Worm (Caenorhabditis elegans): ENCODE data around the gene imb-2.
A peak's percentile ranks its signal among the peaks of the same experiment; 100 is the strongest.

Gene imb-2

DNA sequence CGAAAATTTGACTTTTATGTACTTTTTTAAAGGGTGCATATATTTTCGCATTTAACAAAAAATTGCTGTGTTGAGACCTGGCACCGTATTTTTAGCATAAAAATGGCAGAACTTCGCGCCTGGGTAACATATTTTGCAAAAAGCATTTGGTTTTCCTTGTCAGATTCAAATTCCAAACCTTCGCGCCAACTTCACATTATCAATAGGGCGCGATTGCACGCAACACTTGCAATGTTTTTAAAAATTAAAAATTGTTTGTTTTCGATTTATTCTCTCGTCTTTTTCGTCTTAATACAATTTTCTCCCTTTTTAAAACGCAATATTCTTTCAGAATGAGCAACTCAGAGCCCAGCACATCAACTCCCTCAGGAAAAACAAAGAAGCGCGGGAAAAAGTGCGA is 18.1 kb downstream of the imb-2 start, which contains the start of gene mes-2 (continued):
- no peak for TF ChIP-seq mdl-1 (tag; optimal IDR thresholded peaks at IDR 0.05)
- no peak for TF ChIP-seq fkh-2 (tag; optimal IDR thresholded peaks at IDR 0.05)
- peak; percentile 53 for TF ChIP-seq hmg-11 (tag; optimal IDR thresholded peaks at IDR 0.05)
- TF ChIP-seq lin-39 (tag; optimal IDR thresholded peaks at IDR 0.05): peak; percentile 37
- no peak for TF ChIP-seq unc-39 (tag; optimal IDR thresholded peaks at IDR 0.05)
- peak; percentile 50 for TF ChIP-seq ceh-82 (tag; optimal IDR thresholded peaks at IDR 0.05)
- TF ChIP-seq elt-2 (tag; optimal IDR thresholded peaks at IDR 0.05): peak; percentile 21
- TF ChIP-seq pha-4 (tag; optimal IDR thresholded peaks at IDR 0.05): peak; percentile 93
- no peak for TF ChIP-seq ztf-4 (tag; optimal IDR thresholded peaks at IDR 0.05)
- peak; percentile 0 for TF ChIP-seq jun-1 (tag; optimal IDR thresholded peaks at IDR 0.05)
- peak; percentile 79 for TF ChIP-seq skn-1 (tag; optimal IDR thresholded peaks at IDR 0.05)
- TF ChIP-seq unc-62 (GFP tag; optimal IDR thresholded peaks at IDR 0.05): no peak
- TF ChIP-seq nhr-12 (tag; optimal IDR thresholded peaks at IDR 0.05): no peak
- TF ChIP-seq egl-5 (tag; optimal IDR thresholded peaks at IDR 0.05): peak; percentile 77

DNA sequence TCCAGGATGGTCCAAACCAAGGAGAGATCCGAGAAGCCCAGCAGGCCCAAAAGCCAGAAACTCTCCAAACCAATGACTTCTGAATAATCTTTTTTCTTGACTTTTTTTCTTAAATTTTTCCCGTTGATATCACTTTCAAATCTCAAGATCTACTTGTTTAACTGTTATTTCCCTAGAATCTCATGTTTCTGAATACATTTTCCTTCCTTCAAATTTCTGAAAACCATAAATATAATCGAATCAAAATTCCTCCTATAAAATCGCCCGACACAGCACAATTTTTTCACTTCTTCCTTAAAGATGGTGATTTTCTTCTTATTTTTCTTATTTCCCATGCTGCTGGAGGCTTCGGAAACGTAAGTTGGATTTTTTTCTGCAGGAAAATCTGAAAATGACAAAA is 22.7 kb downstream of the imb-2 start, which contains the start of gene F26H11.8:
TSS of gene F26H11.8 (plus strand) at position 301 of the 400 bp plus-strand sequence.
- TF ChIP-seq mml-1 (tag; optimal IDR thresholded peaks at IDR 0.05) (no peak), ZK546.5 (tag; optimal IDR thresholded peaks at IDR 0.05) (no peak), pha-4 (tag; optimal IDR thresholded peaks at IDR 0.05) (no peak), egl-5 (tag; optimal IDR thresholded peaks at IDR 0.05) (no peak), fkh-2 (tag; optimal IDR thresholded peaks at IDR 0.05) (no peak), snpc-4 (tag; optimal IDR thresholded peaks at IDR 0.05) (no peak), mdl-1 (tag; optimal IDR thresholded peaks at IDR 0.05) (no peak), ztf-11 (tag; optimal IDR thresholded peaks at IDR 0.05) (no peak), lsy-12 (tag; optimal IDR thresholded peaks at IDR 0.05) (no peak), jun-1 (tag; optimal IDR thresholded peaks at IDR 0.05) (no peak), ceh-28 (tag; optimal IDR thresholded peaks at IDR 0.05) (no peak), ceh-16 (tag; optimal IDR thresholded peaks at IDR 0.05) (no peak), elt-2 (tag; optimal IDR thresholded peaks at IDR 0.05) (no peak), pqm-1 (tag; optimal IDR thresholded peaks at IDR 0.05) (no peak), nhr-23 (tag; optimal IDR thresholded peaks at IDR 0.05) (no peak), lin-39 (tag; optimal IDR thresholded peaks at IDR 0.05) (no peak), nfya-1 (tag; optimal IDR thresholded peaks at IDR 0.05; ENCODE audit: insufficient read depth) (no peak), ztf-4 (tag; optimal IDR thresholded peaks at IDR 0.05) (no peak), hmg-11 (tag; optimal IDR thresholded peaks at IDR 0.05) (no peak)

DNA sequence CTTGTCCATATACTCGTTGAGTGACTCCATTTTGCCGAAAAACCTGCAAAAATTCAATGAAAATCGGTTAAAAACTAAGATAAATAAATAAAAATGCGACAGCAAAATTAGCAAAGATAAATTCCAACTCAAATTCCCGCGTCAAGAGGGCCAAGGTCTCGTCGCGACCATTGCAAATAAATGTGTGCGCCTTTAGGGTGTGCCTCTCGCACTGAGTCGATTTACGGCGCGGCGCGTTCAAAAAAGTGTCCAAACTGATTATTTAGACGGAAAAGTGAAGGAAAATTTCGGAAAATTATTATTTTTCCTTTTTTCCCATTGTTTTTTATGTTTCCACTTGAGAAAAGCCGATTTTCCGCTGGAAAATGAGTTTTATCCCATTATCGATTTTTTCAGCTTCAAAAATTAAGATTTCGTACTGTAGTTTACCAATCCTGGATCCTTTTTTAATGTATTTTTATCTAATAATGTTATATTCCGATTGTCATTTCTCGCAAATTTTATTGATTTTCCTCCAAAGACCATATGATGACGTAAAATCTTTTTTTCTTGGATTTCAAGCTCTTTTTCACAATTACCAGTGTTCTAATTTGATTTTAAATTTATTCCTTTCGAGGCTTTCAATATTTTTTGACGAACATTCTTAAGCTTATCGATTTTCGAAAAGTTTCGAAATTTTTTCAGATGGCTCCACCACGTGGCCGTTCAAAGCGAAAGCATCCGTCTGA is 24.7 kb downstream of the imb-2 start, which contains the start of the genes kbp-3 and nurf-1:
TSS of gene kbp-3 (minus strand) at position 43 of the 728 bp plus-strand sequence.
TSS of gene nurf-1 (plus strand) at position 678 of the 728 bp plus-strand sequence.
- peak; percentile 90 for TF ChIP-seq lin-15B (tag; optimal IDR thresholded peaks at IDR 0.05)
- TF ChIP-seq ceh-28 (tag; optimal IDR thresholded peaks at IDR 0.05): peak; percentile 46
- TF ChIP-seq nhr-25 (tag; optimal IDR thresholded peaks at IDR 0.05): peak; percentile 50
- TF ChIP-seq elt-3 (tag; optimal IDR thresholded peaks at IDR 0.05): no peak
- TF ChIP-seq tbx-2 (tag; optimal IDR thresholded peaks at IDR 0.05): no peak
- peak; percentile 85 for TF ChIP-seq hmg-11 (tag; optimal IDR thresholded peaks at IDR 0.05)
- no peak for TF ChIP-seq nhr-43 (tag; optimal IDR thresholded peaks at IDR 0.05; ENCODE audit: poor library complexity, severe bottlenecking)
- peak; percentile 82 for TF ChIP-seq nfya-1 (tag; optimal IDR thresholded peaks at IDR 0.05; ENCODE audit: insufficient read depth)
- no peak for TF ChIP-seq fos-1 (tag; optimal IDR thresholded peaks at IDR 0.05)
- peak; percentile 37 for TF ChIP-seq snpc-4 (tag; optimal IDR thresholded peaks at IDR 0.05)
- no peak for TF ChIP-seq aly-2 (tag; optimal IDR thresholded peaks at IDR 0.05)
- no peak for TF ChIP-seq ceh-82 (tag; optimal IDR thresholded peaks at IDR 0.05)
- TF ChIP-seq ZK546.5 (tag; optimal IDR thresholded peaks at IDR 0.05): no peak
- peak; percentile 12 for TF ChIP-seq elt-2 (tag; optimal IDR thresholded peaks at IDR 0.05)
- TF ChIP-seq unc-62 (GFP tag; optimal IDR thresholded peaks at IDR 0.05): no peak
- TF ChIP-seq lin-39 (tag; optimal IDR thresholded peaks at IDR 0.05): peak; percentile 83
- TF ChIP-seq nhr-28 (tag; optimal IDR thresholded peaks at IDR 0.05): no peak
- TF ChIP-seq egl-5 (tag; optimal IDR thresholded peaks at IDR 0.05): peak; percentile 87
- TF ChIP-seq R02D3.7 (tag; optimal IDR thresholded peaks at IDR 0.05): peak; percentile 63
- peak; percentile 55 for TF ChIP-seq pha-4 (tag; optimal IDR thresholded peaks at IDR 0.05)
- TF ChIP-seq mdl-1 (tag; optimal IDR thresholded peaks at IDR 0.05): no peak
- TF ChIP-seq nhr-237 (tag; optimal IDR thresholded peaks at IDR 0.05): no peak
- TF ChIP-seq nhr-23 (tag; optimal IDR thresholded peaks at IDR 0.05): peak; percentile 46
- no peak for TF ChIP-seq nhr-76 (tag; optimal IDR thresholded peaks at IDR 0.05)

Measured in whole organism, L3 larva.